Fruit fly (Drosophila melanogaster) whole organism, embryonic: Measurements from ENCODE around the gene CG32642.

Experiments used
- Bgb ChIP-seq: fragments of 200-800 bp; sonication (Bioruptor generic); IDR thresholded peaks from 2 replicates; pipeline ENCODE4 v1.3.6; 2022; ENCODE audit warnings: missing biosample characterization, missing genetic modification characterization; ENCODE audit not compliant: partially characterized antibody
- CG10147 ChIP-seq: fragments of 200-800 bp; sonication (Bioruptor generic); optimal IDR thresholded peaks from 2 replicates; lab custom pipeline; 2019; ENCODE audit warnings: missing biosample characterization, mild to moderate bottlenecking, missing genetic modification characterization, moderate library complexity
- CG11504 ChIP-seq: fragments of 200-800 bp; sonication (Bioruptor generic); optimal IDR thresholded peaks from 3 replicates; lab custom pipeline; 2019; ENCODE audit warnings: missing biosample characterization, mild to moderate bottlenecking, missing genetic modification characterization, moderate library complexity
- CG12155 ChIP-seq: fragments of 200-800 bp; sonication (Bioruptor generic); optimal IDR thresholded peaks from 3 replicates; lab custom pipeline; 2016; ENCODE audit warnings: missing biosample characterization, missing genetic modification characterization
- CG12391 ChIP-seq: fragments of 200-800 bp; sonication (Bioruptor generic); optimal IDR thresholded peaks from 3 replicates; lab custom pipeline; 2018; ENCODE audit warnings: missing biosample characterization, mild to moderate bottlenecking, missing genetic modification characterization, moderate library complexity
- CG18764 ChIP-seq: fragments of 200-800 bp; sonication (Bioruptor generic); optimal IDR thresholded peaks from 3 replicates; lab custom pipeline; 2016; ENCODE audit warnings: missing biosample characterization, missing genetic modification characterization
- CG2120 ChIP-seq: fragments of 200-800 bp; sonication (Bioruptor generic); optimal IDR thresholded peaks from 3 replicates; lab custom pipeline; 2016; ENCODE audit warnings: missing biosample characterization, missing genetic modification characterization
- CG2678 ChIP-seq: fragments of 200-800 bp; sonication (Bioruptor generic); optimal IDR thresholded peaks from 3 replicates; lab custom pipeline; 2019; ENCODE audit warnings: missing biosample characterization, mild to moderate bottlenecking, missing genetic modification characterization, moderate library complexity
- CG30020 ChIP-seq: fragments of 200-800 bp; optimal IDR thresholded peaks from 2 replicates; lab custom pipeline; 2019; ENCODE audit warnings: missing biosample characterization, mild to moderate bottlenecking, missing genetic modification characterization, moderate library complexity
- CG31365 ChIP-seq: fragments of 200-800 bp; sonication (Bioruptor generic); optimal IDR thresholded peaks from 2 replicates; lab custom pipeline; 2018; ENCODE audit warnings: missing biosample characterization, mild to moderate bottlenecking, missing genetic modification characterization
- CG32772 ChIP-seq: fragments of 200-800 bp; sonication (Bioruptor generic); IDR thresholded peaks from 2 replicates; pipeline ENCODE4 v1.3.6; 2022; ENCODE audit warnings: missing biosample characterization, missing genetic modification characterization
- CG3726 ChIP-seq: fragments of 200-800 bp; sonication (Bioruptor generic); IDR thresholded peaks from 3 replicates; pipeline ENCODE4, ENCODE4 v1.3.6; 2022; ENCODE audit warnings: missing biosample characterization, missing genetic modification characterization
- CG4404 ChIP-seq: fragments of 200-800 bp; sonication (Bioruptor generic); IDR thresholded peaks from 2 replicates; pipeline ENCODE4 v1.3.6; 2022; ENCODE audit warnings: missing biosample characterization, missing genetic modification characterization
- CG6765 ChIP-seq: fragments of 200-800 bp; sonication (Bioruptor generic); optimal IDR thresholded peaks from 3 replicates; lab custom pipeline; 2017; ENCODE audit warnings: missing biosample characterization, mild to moderate bottlenecking, missing genetic modification characterization
- CG6854 ChIP-seq: fragments of 200-800 bp; sonication (Bioruptor generic); optimal IDR thresholded peaks from 3 replicates; lab custom pipeline; 2017; ENCODE audit warnings: missing biosample characterization, mild to moderate bottlenecking, missing genetic modification characterization
- CG7786 ChIP-seq: fragments of 200-800 bp; sonication (Bioruptor generic); optimal IDR thresholded peaks from 2 replicates; lab custom pipeline; 2016; ENCODE audit warnings: missing biosample characterization, missing genetic modification characterization
- CG8944 ChIP-seq: fragments of 200-800 bp; sonication (Bioruptor generic); optimal IDR thresholded peaks from 3 replicates; lab custom pipeline; 2016; ENCODE audit warnings: missing biosample characterization, missing genetic modification characterization
- CG9215 ChIP-seq: fragments of 200-800 bp; sonication (Bioruptor generic); IDR thresholded peaks from 2 replicates; pipeline ENCODE4 v1.3.6; 2022; ENCODE audit warnings: missing biosample characterization, missing genetic modification characterization
- CG9817 ChIP-seq: fragments of 200-800 bp; sonication (Bioruptor generic); optimal IDR thresholded peaks from 2 replicates; lab custom pipeline; 2018; ENCODE audit warnings: missing biosample characterization, mild to moderate bottlenecking, missing genetic modification characterization, moderate library complexity
- CrebB ChIP-seq: fragments of 200-800 bp; sonication (Bioruptor generic); optimal IDR thresholded peaks from 3 replicates; lab custom pipeline; 2018; ENCODE audit warnings: missing biosample characterization, mild to moderate bottlenecking, missing genetic modification characterization
- Dll ChIP-seq: fragments of 200-800 bp; sonication (Bioruptor generic); IDR thresholded peaks from 4 replicates; pipeline ENCODE4 v1.3.6; 2022; ENCODE audit warnings: missing biosample characterization, missing genetic modification characterization; ENCODE audit not compliant: partially characterized antibody
- Eip74EF ChIP-seq, 2 experiments: fragments of 200-800 bp in 1 of 2; fragments of >200 bp in 1 of 2; sonication (Bioruptor generic) in 1 of 2; optimal IDR thresholded peaks; 2 replicates each; lab custom pipeline; 2017 to 2019; ENCODE audit warnings: missing biosample characterization in 2 of 2, missing genetic modification characterization in 2 of 2, mild to moderate bottlenecking in 1 of 2, moderate library complexity in 1 of 2
- Ets65A ChIP-seq: fragments of 200-800 bp; sonication (Bioruptor generic); peaks from one replicate; lab custom pipeline; 2016; ENCODE audit warnings: missing biosample characterization, missing genetic modification characterization
- Hand ChIP-seq: fragments of 200-800 bp; sonication (Bioruptor generic); optimal IDR thresholded peaks from 2 replicates; lab custom pipeline; 2017; ENCODE audit warnings: mild to moderate bottlenecking, missing biosample characterization, missing genetic modification reagents, missing genetic modification characterization
- Jarid2 ChIP-seq: fragments of 200-800 bp; sonication (Bioruptor generic); optimal IDR thresholded peaks from 3 replicates; lab custom pipeline; 2017; ENCODE audit warnings: mild to moderate bottlenecking, missing biosample characterization, missing genetic modification reagents, missing genetic modification characterization
- Lhr ChIP-seq: fragments of 200-800 bp; sonication (Bioruptor generic); optimal IDR thresholded peaks from 3 replicates; lab custom pipeline; 2017; ENCODE audit warnings: mild to moderate bottlenecking, missing biosample characterization, missing genetic modification reagents, missing genetic modification characterization
- MBD-R2 ChIP-seq: fragments of 200-800 bp; sonication (Bioruptor generic); IDR thresholded peaks from 2 replicates; pipeline ENCODE4 v1.3.6; 2022; ENCODE audit warnings: missing biosample characterization, missing genetic modification characterization
- MTF-1 ChIP-seq: fragments of 200-800 bp; sonication (Bioruptor generic); optimal IDR thresholded peaks from 2 replicates; lab custom pipeline; 2018; ENCODE audit warnings: missing biosample characterization, mild to moderate bottlenecking, missing genetic modification characterization, borderline replicate concordance
- Mad ChIP-seq: fragments of 200-800 bp; sonication (Bioruptor generic); optimal IDR thresholded peaks from 2 replicates; lab custom pipeline; 2016; ENCODE audit warnings: missing biosample characterization, missing genetic modification characterization
- Mrtf ChIP-seq: fragments of 200-800 bp; sonication (Bioruptor generic); IDR thresholded peaks from 3 replicates; pipeline ENCODE4 v1.3.6; 2022; ENCODE audit warnings: missing biosample characterization, missing genetic modification characterization
- Ravus ChIP-seq: fragments of 200-800 bp; sonication (Bioruptor generic); IDR thresholded peaks from 2 replicates; pipeline ENCODE4 v1.3.6; 2022; ENCODE audit warnings: missing biosample characterization, missing genetic modification characterization
- Usf ChIP-seq: fragments of 200-800 bp; sonication (Bioruptor generic); optimal IDR thresholded peaks from 2 replicates; lab custom pipeline; 2017; ENCODE audit warnings: missing genotype, missing biosample characterization, missing genetic modification characterization
- amos ChIP-seq: fragments of 200-800 bp; sonication (Bioruptor generic); IDR thresholded peaks from 2 replicates; pipeline ENCODE4 v1.3.6; 2022; ENCODE audit warnings: missing biosample characterization, missing genetic modification characterization; ENCODE audit not compliant: partially characterized antibody
- ara ChIP-seq: fragments of 200-800 bp; sonication (Bioruptor generic); IDR thresholded peaks from 2 replicates; pipeline ENCODE4 v1.3.6; 2022; ENCODE audit warnings: missing biosample characterization, missing genetic modification characterization
- bbx ChIP-seq: fragments of 200-800 bp; sonication (Bioruptor generic); IDR thresholded peaks from 2 replicates; pipeline ENCODE4 v1.3.6; 2022; ENCODE audit warnings: missing biosample characterization, missing genetic modification characterization; ENCODE audit not compliant: partially characterized antibody
- btn ChIP-seq: fragments of 200-800 bp; sonication (Bioruptor generic); optimal IDR thresholded peaks from 2 replicates; lab custom pipeline; 2016; ENCODE audit warnings: missing biosample characterization, missing genetic modification characterization
- en ChIP-seq: fragments of 200-800 bp; sonication (Bioruptor generic); optimal IDR thresholded peaks from 2 replicates; lab custom pipeline; 2016; ENCODE audit warnings: missing biosample characterization, missing genetic modification characterization
- ham ChIP-seq: fragments of 200-800 bp; sonication (Bioruptor generic); IDR thresholded peaks from 2 replicates; pipeline ENCODE4 v1.3.6; 2022; ENCODE audit warnings: missing biosample characterization, missing genetic modification characterization
- hb ChIP-seq: fragments of 200-800 bp; sonication (Bioruptor generic); IDR thresholded peaks from 3 replicates; pipeline ENCODE4 v1.3.6; 2022; ENCODE audit warnings: missing biosample characterization, missing genetic modification characterization; ENCODE audit not compliant: partially characterized antibody
- her ChIP-seq: fragments of 200-800 bp; sonication (Bioruptor generic); optimal IDR thresholded peaks from 2 replicates; lab custom pipeline; 2016; ENCODE audit warnings: missing biosample characterization, missing genetic modification characterization
- lbe ChIP-seq: fragments of 200-800 bp; sonication (Bioruptor generic); optimal IDR thresholded peaks from 2 replicates; lab custom pipeline; 2016; ENCODE audit warnings: missing biosample characterization, mild to moderate bottlenecking, missing genetic modification characterization
- mirr ChIP-seq: fragments of 200-800 bp; sonication (Bioruptor generic); optimal IDR thresholded peaks from 3 replicates; lab custom pipeline; 2018; ENCODE audit warnings: missing biosample characterization, mild to moderate bottlenecking, missing genetic modification characterization
- odd ChIP-seq: fragments of 200-800 bp; sonication (Bioruptor generic); optimal IDR thresholded peaks from 2 replicates; lab custom pipeline; 2017; ENCODE audit warnings: missing biosample characterization, mild to moderate bottlenecking, missing genetic modification characterization
- onecut ChIP-seq: fragments of 200-800 bp; sonication (Bioruptor generic); IDR thresholded peaks from 2 replicates; pipeline ENCODE4 v1.3.6; 2022; ENCODE audit warnings: missing biosample characterization, missing genetic modification characterization
- otp ChIP-seq: fragments of 200-800 bp; sonication (Bioruptor generic); IDR thresholded peaks from 3 replicates; pipeline ENCODE4, ENCODE4 v1.3.6; 2022; ENCODE audit warnings: missing biosample characterization, missing genetic modification characterization
- phol ChIP-seq: fragments of 200-800 bp; sonication (Bioruptor generic); optimal IDR thresholded peaks from 3 replicates; lab custom pipeline; 2018; ENCODE audit warnings: missing biosample characterization, mild to moderate bottlenecking, missing genetic modification characterization, moderate library complexity
- rib ChIP-seq: fragments of 200-800 bp; sonication (Bioruptor generic); IDR thresholded peaks from 2 replicates; pipeline ENCODE4 v1.3.6; 2022; ENCODE audit warnings: missing biosample characterization, missing genetic modification characterization
- ro ChIP-seq: fragments of 200-800 bp; sonication (Bioruptor generic); IDR thresholded peaks from 2 replicates; pipeline ENCODE4 v1.3.6; 2022; ENCODE audit warnings: missing biosample characterization, missing genetic modification characterization
- slp2 ChIP-seq: fragments of 200-800 bp; sonication (Bioruptor generic); optimal IDR thresholded peaks from 2 replicates; lab custom pipeline; 2016; ENCODE audit warnings: missing biosample characterization, missing genetic modification characterization
- zen ChIP-seq: fragments of 200-800 bp; sonication (Bioruptor generic); optimal IDR thresholded peaks from 3 replicates; lab custom pipeline; 2018; ENCODE audit warnings: missing biosample characterization, mild to moderate bottlenecking, missing genetic modification characterization, moderate library complexity
- zfh2 ChIP-seq: fragments of 200-800 bp; sonication (Bioruptor generic); optimal IDR thresholded peaks from 2 replicates; lab custom pipeline; 2016; ENCODE audit warnings: missing biosample characterization, missing genetic modification characterization

CG32642 gene

DNA sequence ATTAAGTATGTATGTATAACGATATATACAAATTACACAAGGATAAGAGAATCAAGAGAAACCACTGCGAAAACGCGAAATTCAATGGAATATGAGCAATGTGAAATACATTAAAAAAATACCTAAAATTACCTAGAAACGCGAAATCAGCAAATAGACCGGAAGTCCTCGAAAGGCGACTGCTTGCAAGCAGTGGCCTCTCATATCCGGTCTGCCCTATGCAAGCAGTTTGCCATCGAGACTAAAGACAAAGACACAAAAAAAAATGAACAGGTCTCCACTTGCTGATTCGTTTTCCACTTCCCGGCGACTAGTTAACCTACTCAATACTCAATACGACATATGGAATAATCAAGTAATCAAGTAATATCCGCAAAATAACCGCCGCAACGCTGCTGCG, 11.3 kb upstream of the CG32642 start (continued):
- TF ChIP-seq Jarid2 (GFP tag; lab: Kevin White, UChicago) = no peak
- no peak for TF ChIP-seq CG2120 (GFP tag; lab: Kevin White, UChicago)
- no peak for TF ChIP-seq Bgb
- TF ChIP-seq Usf (GFP tag; lab: Kevin White, UChicago) = no peak
- no peak for TF ChIP-seq CG7786
- no peak for TF ChIP-seq her (GFP tag; lab: Kevin White, UChicago)
- TF ChIP-seq Hand (GFP tag; lab: Kevin White, UChicago) = no peak
- TF ChIP-seq phol (tag; lab: Kevin White, UChicago) = peak; percentile 37
- no peak for TF ChIP-seq Lhr (GFP tag; lab: Kevin White, UChicago)
- no peak for TF ChIP-seq CG18764 (GFP tag; lab: Kevin White, UChicago)
- TF ChIP-seq CG12391 (tag; lab: Kevin White, UChicago) = no peak
- no peak for TF ChIP-seq CrebB
- TF ChIP-seq en = no peak
- TF ChIP-seq btn (GFP tag; lab: Kevin White, UChicago) = no peak
- TF ChIP-seq CG9817 (tag; lab: Kevin White, UChicago) = no peak
- TF ChIP-seq Ravus = no peak
- TF ChIP-seq zfh2 = no peak
- no peak for TF ChIP-seq Mad
- TF ChIP-seq CG31365 = peak; percentile 91
- no peak for TF ChIP-seq CG9215
- no peak for TF ChIP-seq CG6765 (GFP tag; lab: Kevin White, UChicago)
- TF ChIP-seq CG3726 (GFP tag; lab: Robert Waterston, UW) = no peak
- peak; percentile 94 for TF ChIP-seq Ets65A (GFP tag; lab: Kevin White, UChicago)
- peak; percentile 27; the same call in 1 of the 2 replicates for TF ChIP-seq ara (GFP tag; lab: Robert Waterston, UW)
- TF ChIP-seq Eip74EF (GFP tag; optimal IDR thresholded peaks at IDR 0.05; lab: Kevin White, UChicago) = no peak
- TF ChIP-seq slp2 = no peak
- TF ChIP-seq hb (GFP tag; lab: Robert Waterston, UW) = no peak
- TF ChIP-seq CG10147 (GFP tag; lab: Kevin White, UChicago) = no peak
- TF ChIP-seq CG4404 = no peak
- peak; percentile 69 for TF ChIP-seq onecut (GFP tag; lab: Robert Waterston, UW)
- no peak for TF ChIP-seq Dll (GFP tag; lab: Robert Waterston, UW)
- TF ChIP-seq MBD-R2 (GFP tag; lab: Robert Waterston, UW) = no peak
- TF ChIP-seq MTF-1 (GFP tag; lab: Kevin White, UChicago) = peak; percentile 67
- no peak for TF ChIP-seq CG30020 (tag; lab: Kevin White, UChicago)
- no peak for TF ChIP-seq lbe (GFP tag; lab: Kevin White, UChicago)
- TF ChIP-seq bbx = no peak
- no peak for TF ChIP-seq zen (tag; lab: Kevin White, UChicago)
- no peak for TF ChIP-seq CG8944 (GFP tag; lab: Kevin White, UChicago)
- TF ChIP-seq CG2678 (tag; lab: Kevin White, UChicago) = no peak
- TF ChIP-seq odd (GFP tag; lab: Kevin White, UChicago) = peak; percentile 17
- TF ChIP-seq CG12155 (GFP tag; lab: Kevin White, UChicago) = no peak
- peak; percentile 15 for TF ChIP-seq CG6854
- TF ChIP-seq CG32772 (GFP tag; lab: Robert Waterston, UW) = no peak
- no peak for TF ChIP-seq ro (GFP tag; lab: Robert Waterston, UW)
- peak; percentile 10 for TF ChIP-seq CG11504 (tag; lab: Kevin White, UChicago)
- no peak for TF ChIP-seq rib (GFP tag; lab: Robert Waterston, UW)
- no peak for TF ChIP-seq mirr (GFP tag; lab: Kevin White, UChicago)
- no peak for TF ChIP-seq Mrtf (GFP tag; lab: Robert Waterston, UW)
- TF ChIP-seq amos (GFP tag; lab: Robert Waterston, UW) = no peak
- no peak for TF ChIP-seq ham
- no peak for TF ChIP-seq otp (GFP tag; lab: Robert Waterston, UW)
